Worm (Caenorhabditis elegans) whole organism, L1 larva: Measurements from ENCODE around the gene K03B8.11.

ENCODE experiments used
- ceh-82 ChIP-seq, 3 experiments: fragments of 150-350 bp in 1 of 3; sonication (generic microtip) in 2 of 3; optimal IDR thresholded peaks; 2 replicates each; lab custom pipeline; 2014 to 2017; ENCODE audit warnings: missing biosample characterization in 3 of 3, missing genetic modification characterization in 3 of 3
- lsy-2 ChIP-seq, 2 experiments: fragments of 150-350 bp; optimal IDR thresholded peaks; 2 replicates each; lab custom pipeline; 2014; ENCODE audit warnings: missing biosample characterization in 2 of 2, missing genetic modification characterization in 2 of 2
- pqm-1 ChIP-seq: sonication (generic microtip); optimal IDR thresholded peaks from 3 replicates; lab custom pipeline; 2017; ENCODE audit warnings: missing biosample characterization, missing genetic modification characterization

DNA sequence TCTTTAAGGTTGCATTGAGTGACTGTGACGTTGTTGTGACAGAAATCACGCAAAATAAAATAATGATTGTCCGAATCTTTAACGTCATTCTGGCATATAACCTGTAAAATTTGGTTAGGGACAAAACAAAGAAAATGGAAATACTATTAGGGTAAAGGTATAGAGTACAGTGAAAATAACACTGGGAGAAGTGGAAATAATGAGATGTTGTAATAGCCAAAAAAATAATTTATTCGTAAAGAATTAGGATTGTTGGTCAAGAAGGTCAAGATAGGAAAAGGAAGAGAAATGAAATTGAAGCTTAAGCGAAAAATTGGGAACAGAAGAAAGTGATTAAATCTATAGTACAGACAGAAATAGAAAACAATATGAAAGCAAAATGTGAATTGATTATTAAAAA is 24.8 kb upstream of the K03B8.11 start, which contains the start of gene deg-3:
- no peak for TF ChIP-seq ceh-82 (tag; optimal IDR thresholded peaks at IDR 0.05; lab: Kevin White, UChicago)
- TF ChIP-seq lsy-2 (tag; optimal IDR thresholded peaks at IDR 0.05; lab: Kevin White, UChicago) = no peak
- TF ChIP-seq pqm-1 (tag; lab: Kevin White, UChicago) = no peak
